Worm (Caenorhabditis elegans): ENCODE results near the gene srv-8.

Gene srv-8

ce11 chrV:13380178-13380577, 40.4 kb downstream of the srv-8 start, which contains the start of gene ifbp-1:
Gene ifbp-1 (minus strand): TSS chrV:13380262.
- no peak for TF ChIP-seq dox-1 (GFP tag; IDR thresholded peaks at IDR 0.05)
- TF ChIP-seq bed-2 (GFP tag; IDR thresholded peaks at IDR 0.05), result no peak
- TF ChIP-seq nfyb-1 (GFP tag; IDR thresholded peaks at IDR 0.05), result no peak
- no peak for TF ChIP-seq ztf-3 (GFP tag; optimal IDR thresholded peaks at IDR 0.05)
- TF ChIP-seq F49E8.2 (tag; optimal IDR thresholded peaks at IDR 0.05; ENCODE audit: insufficient read depth), result no peak
- no peak for TF ChIP-seq ceh-100 (GFP tag; IDR thresholded peaks at IDR 0.05)
- no peak for TF ChIP-seq ets-4 (GFP tag; optimal IDR thresholded peaks at IDR 0.05)
- no peak for TF ChIP-seq F55B11.4 (tag; optimal IDR thresholded peaks at IDR 0.05; ENCODE audit: borderline replicate concordance, insufficient read depth)
- TF ChIP-seq ztf-6 (GFP tag; IDR thresholded peaks at IDR 0.05), result no peak
- TF ChIP-seq lin-26 (GFP tag; IDR thresholded peaks at IDR 0.05), result peak; percentile 60; the same call in 1 of the 2 replicates
- TF ChIP-seq madf-6 (GFP tag; IDR thresholded peaks at IDR 0.05), result no peak
- TF ChIP-seq xnd-1 (tag; optimal IDR thresholded peaks at IDR 0.05), result no peak
- TF ChIP-seq ztf-26 (tag; optimal IDR thresholded peaks at IDR 0.05), result peak; percentile 73
- TF ChIP-seq lsl-1 (GFP tag; optimal IDR thresholded peaks at IDR 0.05), result no peak
- TF ChIP-seq F52B5.7 (tag; optimal IDR thresholded peaks at IDR 0.05), result no peak
- no peak for TF ChIP-seq lin-54 (GFP tag; optimal IDR thresholded peaks at IDR 0.05)
- TF ChIP-seq B0019.2 (GFP tag; conservative IDR thresholded peaks at IDR 0.05), result no peak
- TF ChIP-seq mcd-1 (GFP tag; IDR thresholded peaks at IDR 0.05), result no peak
- TF ChIP-seq nhr-90 (tag; optimal IDR thresholded peaks at IDR 0.05), result no peak
- TF ChIP-seq madf-10 (tag; optimal IDR thresholded peaks at IDR 0.05), result no peak
- peak; percentile 9 for TF ChIP-seq ceh-27 (GFP tag; optimal IDR thresholded peaks at IDR 0.05)
- TF ChIP-seq ceh-58 (GFP tag; IDR thresholded peaks at IDR 0.05), result no peak
- peak; percentile 42 for TF ChIP-seq somi-1 (GFP tag; optimal IDR thresholded peaks at IDR 0.05)
- 0 out of 2 replicates have a peak, but pooled peaks have one; percentile 66 for TF ChIP-seq K11D2.4 (GFP tag; IDR thresholded peaks at IDR 0.05)
- TF ChIP-seq F37B4.10 (GFP tag; IDR thresholded peaks at IDR 0.05), result no peak
- TF ChIP-seq snpc-4 (GFP tag; optimal IDR thresholded peaks at IDR 0.05), result no peak
- TF ChIP-seq snpc-4 (tag; optimal IDR thresholded peaks at IDR 0.05), result no peak
- no peak for TF ChIP-seq atf-7 (tag; optimal IDR thresholded peaks at IDR 0.05)
- 0 out of 2 replicates have a peak, but pooled peaks have one; percentile 15 for TF ChIP-seq egl-44 (GFP tag; IDR thresholded peaks at IDR 0.05)
- TF ChIP-seq lin-40 (tag; optimal IDR thresholded peaks at IDR 0.05), result peak; percentile 73
- TF ChIP-seq nhr-179 (tag; optimal IDR thresholded peaks at IDR 0.05), result no peak
- peak; percentile 50; the same call in 1 of the 2 replicates for TF ChIP-seq cebp-1 (GFP tag; IDR thresholded peaks at IDR 0.05)
- peak; percentile 79 for TF ChIP-seq cebp-1 (tag; optimal IDR thresholded peaks at IDR 0.05)
- no peak for TF ChIP-seq mxl-1 (tag; optimal IDR thresholded peaks at IDR 0.05)
- TF ChIP-seq let-526 (GFP tag; IDR thresholded peaks at IDR 0.05), result no peak
- no peak for TF ChIP-seq mes-4 (tag; optimal IDR thresholded peaks at IDR 0.05)
- no peak for TF ChIP-seq F57A8.1 (GFP tag; optimal IDR thresholded peaks at IDR 0.05)
- TF ChIP-seq F22D6.2 (tag; optimal IDR thresholded peaks at IDR 0.05), result no peak
- TF ChIP-seq dpl-1 (GFP tag; optimal IDR thresholded peaks at IDR 0.05), result no peak
- TF ChIP-seq lir-1 (GFP tag; conservative IDR thresholded peaks at IDR 0.05), result no peak
- no peak for TF ChIP-seq C17E4.6 (GFP tag; IDR thresholded peaks at IDR 0.05)
- TF ChIP-seq egl-18 (GFP tag; IDR thresholded peaks at IDR 0.05), result no peak
- no peak for TF ChIP-seq ccch-3 (GFP tag; optimal IDR thresholded peaks at IDR 0.05)
